Worm (Caenorhabditis elegans) whole organism, L3 larva: Measurements from ENCODE around the gene F38G1.3.

Experiments used
- ama-1 ChIP-seq: fragments of 150-350 bp; optimal IDR thresholded peaks from 2 replicates; lab custom pipeline; 2018
- ceh-16 ChIP-seq: sonication (generic microtip); optimal IDR thresholded peaks from 2 replicates; lab custom pipeline; 2017; ENCODE audit warnings: missing biosample characterization, missing genetic modification characterization
- lin-39 ChIP-seq: fragments of 150-350 bp; optimal IDR thresholded peaks from 2 replicates; lab custom pipeline; 2018; ENCODE audit warnings: missing biosample characterization, missing genetic modification reagents, missing genetic modification characterization
- mml-1 ChIP-seq: fragments of 150-350 bp; sonication (generic microtip); optimal IDR thresholded peaks from 3 replicates; lab custom pipeline; 2014; ENCODE audit warnings: missing biosample characterization, missing genetic modification characterization
- nfya-1 ChIP-seq: sonication (generic microtip); optimal IDR thresholded peaks from 2 replicates; lab custom pipeline; 2017; ENCODE audit warnings: missing genetic modification characterization, mild to moderate bottlenecking, missing compliant biosample characterization, antibody characterized with exemption, moderate library complexity; ENCODE audit not compliant: insufficient read depth
- nhr-12 ChIP-seq: fragments of 150-350 bp; optimal IDR thresholded peaks from 2 replicates; lab custom pipeline; 2014; ENCODE audit warnings: missing biosample characterization, missing genetic modification characterization
- nhr-237 ChIP-seq: fragments of 150-350 bp; optimal IDR thresholded peaks from 2 replicates; lab custom pipeline; 2014; ENCODE audit warnings: missing biosample characterization, missing genetic modification characterization
- pha-4 ChIP-seq: fragments of 150-350 bp; optimal IDR thresholded peaks from 2 replicates; lab custom pipeline; 2014; ENCODE audit warnings: missing biosample characterization, missing genetic modification reagents, missing genetic modification characterization
- skn-1 ChIP-seq: fragments of 150-350 bp; optimal IDR thresholded peaks from 2 replicates; lab custom pipeline; 2014; ENCODE audit warnings: missing biosample characterization, missing genetic modification characterization
- zag-1 ChIP-seq: fragments of 150-350 bp; optimal IDR thresholded peaks from 2 replicates; lab custom pipeline; 2014; ENCODE audit warnings: missing biosample characterization, missing genetic modification characterization
- ztf-11 ChIP-seq: fragments of 150-350 bp; optimal IDR thresholded peaks from 2 replicates; lab custom pipeline; 2014; ENCODE audit warnings: missing biosample characterization, missing genetic modification characterization

ce11 chrX:487669-488068 lies 11.3 kb downstream of the F38G1.3 start:
- TF ChIP-seq pha-4 (tag; lab: Kevin White, UChicago) (no peak), nhr-237 (tag; lab: Kevin White, UChicago) (no peak), mml-1 (tag; lab: Kevin White, UChicago) (no peak), zag-1 (tag; lab: Kevin White, UChicago) (no peak), skn-1 (tag; lab: Kevin White, UChicago) (no peak), ztf-11 (tag; lab: Kevin White, UChicago) (no peak), nfya-1 (no peak), lin-39 (tag; lab: Kevin White, UChicago) (no peak), ceh-16 (no peak), ama-1 (lab: Kevin White, UChicago) (no peak), nhr-12 (tag; lab: Kevin White, UChicago) (no peak)
